Worm (Caenorhabditis elegans): ENCODE results near the gene B0024.13.

Gene B0024.13

ce11 chrV:10355773-10356335 is 35.3 kb downstream of the B0024.13 start, which contains the start of gene sluh-7 (continued):
- TF ChIP-seq ama-1 (optimal IDR thresholded peaks at IDR 0.05) (no peak), ama-1 (GFP tag; optimal IDR thresholded peaks at IDR 0.05) (no peak), hrde-1 (tag; optimal IDR thresholded peaks at IDR 0.05; ENCODE audit: borderline replicate concordance) (no peak), K12H6.12 (tag; optimal IDR thresholded peaks at IDR 0.05) (peak; percentile 35), lir-1 (GFP tag; conservative IDR thresholded peaks at IDR 0.05) (peak; percentile 49; the same call in 1 of the 2 replicates), repo-1 (tag; optimal IDR thresholded peaks at IDR 0.05) (no peak), bed-2 (GFP tag; IDR thresholded peaks at IDR 0.05) (no peak), egrh-3 (GFP tag; IDR thresholded peaks at IDR 0.05) (no peak), mcd-1 (GFP tag; IDR thresholded peaks at IDR 0.05) (peak; percentile 69), ztf-3 (GFP tag; optimal IDR thresholded peaks at IDR 0.05) (no peak), ztf-6 (GFP tag; IDR thresholded peaks at IDR 0.05) (no peak), let-526 (GFP tag; IDR thresholded peaks at IDR 0.05) (no peak), mes-4 (tag; optimal IDR thresholded peaks at IDR 0.05) (no peak), F52B5.7 (tag; optimal IDR thresholded peaks at IDR 0.05) (no peak), hsf-1 (GFP tag; IDR thresholded peaks at IDR 0.05) (no peak), K11D2.4 (GFP tag; IDR thresholded peaks at IDR 0.05) (0 out of 2 replicates have a peak, but pooled peaks have one; percentile 39), B0035.1 (tag; optimal IDR thresholded peaks at IDR 0.05) (no peak), fkh-3 (tag; optimal IDR thresholded peaks at IDR 0.05) (no peak), B0261.1 (tag; optimal IDR thresholded peaks at IDR 0.05) (no peak), die-1 (tag; optimal IDR thresholded peaks at IDR 0.05) (no peak), egl-18 (GFP tag; IDR thresholded peaks at IDR 0.05) (no peak), hlh-12 (tag; optimal IDR thresholded peaks at IDR 0.05) (no peak), Y79H2A.3 (GFP tag; conservative IDR thresholded peaks at IDR 0.05) (no peak), ekl-4 (GFP tag; IDR thresholded peaks at IDR 0.05) (peak; percentile 34; the same call in 1 of the 2 replicates), madf-8 (GFP tag; conservative IDR thresholded peaks at IDR 0.05) (no peak; the same call in 1 of the 2 replicates), F23B12.7 (tag; optimal IDR thresholded peaks at IDR 0.05; ENCODE audit: insufficient read depth) (no peak), nhr-27 (tag; optimal IDR thresholded peaks at IDR 0.05) (no peak), tlf-1 (GFP tag; optimal IDR thresholded peaks at IDR 0.05) (no peak), nfya-1 (tag; optimal IDR thresholded peaks at IDR 0.05; ENCODE audit: borderline replicate concordance, insufficient read depth) (no peak), pbrm-1 (GFP tag; IDR thresholded peaks at IDR 0.05) (peak; percentile 35; the same call in 1 of the 2 replicates), sdz-38 (tag; optimal IDR thresholded peaks at IDR 0.05) (no peak), Y53G8AR.9 (GFP tag; conservative IDR thresholded peaks at IDR 0.05) (no peak), ceh-58 (GFP tag; IDR thresholded peaks at IDR 0.05) (no peak), madf-6 (GFP tag; IDR thresholded peaks at IDR 0.05) (peak; percentile 60; the same call in 1 of the 2 replicates), mel-28 (tag; optimal IDR thresholded peaks at IDR 0.05; ENCODE audit: borderline replicate concordance) (no peak), nhr-120 (GFP tag; IDR thresholded peaks at IDR 0.05) (no peak)

ce11 chrV:10357467-10357953 is 37.0 kb downstream of the B0024.13 start, which contains the start of gene ceeh-2:
TSS of gene ceeh-2 (minus strand) at chrV:10357903.
- TF ChIP-seq madf-8 (GFP tag; conservative IDR thresholded peaks at IDR 0.05) (no peak), nhr-80 (tag; optimal IDR thresholded peaks at IDR 0.05) (peak; percentile 14)

- TF ChIP-seq dox-1 (GFP tag; IDR thresholded peaks at IDR 0.05) (no peak), lag-1 (GFP tag; IDR thresholded peaks at IDR 0.05) (no peak), zim-3 (tag; optimal IDR thresholded peaks at IDR 0.05) (no peak), rcor-1 (GFP tag; IDR thresholded peaks at IDR 0.05) (no peak), K12H6.12 (tag; optimal IDR thresholded peaks at IDR 0.05) (no peak), snpc-4 (GFP tag; optimal IDR thresholded peaks at IDR 0.05) (no peak), snpc-4 (tag; optimal IDR thresholded peaks at IDR 0.05) (no peak), egrh-3 (GFP tag; IDR thresholded peaks at IDR 0.05) (no peak), hlh-12 (tag; optimal IDR thresholded peaks at IDR 0.05) (no peak), ztf-26 (tag; optimal IDR thresholded peaks at IDR 0.05) (no peak), ztf-18 (tag; optimal IDR thresholded peaks at IDR 0.05) (no peak), F39B2.1 (GFP tag; IDR thresholded peaks at IDR 0.05) (no peak), repo-1 (tag; optimal IDR thresholded peaks at IDR 0.05) (no peak), mcd-1 (GFP tag; IDR thresholded peaks at IDR 0.05) (no peak), egl-18 (GFP tag; IDR thresholded peaks at IDR 0.05) (no peak), aptf-3 (GFP tag; IDR thresholded peaks at IDR 0.05) (no peak)
These were observed 37.7 kb downstream of the B0024.13 start, which contains the start of gene ttll-15 for ce11 chrV:10358238-10358637. TSS of gene ttll-15 (plus strand) at chrV:10358538.
